Fruit fly (Drosophila melanogaster): ENCODE data around the gene Obp19c.

DNA sequence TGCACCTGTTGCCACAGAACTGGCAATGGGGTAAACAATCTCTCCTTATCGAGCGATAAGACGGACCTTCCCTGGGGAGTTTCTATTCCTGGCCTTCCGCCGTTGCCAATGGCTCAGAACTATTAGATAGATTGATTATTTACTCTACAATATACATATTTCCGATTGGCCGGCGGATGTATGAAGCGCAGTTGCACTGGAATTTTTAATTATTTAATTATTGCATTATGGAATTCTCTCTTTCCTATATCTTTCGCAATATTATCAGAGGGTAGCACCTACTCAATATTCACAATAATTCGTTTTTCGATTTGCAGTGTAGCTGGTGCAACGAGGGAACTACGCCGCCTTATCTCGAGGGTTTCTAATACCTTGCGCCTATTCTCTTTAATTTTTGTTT, 48.4 kb upstream of the Obp19c start, which contains the start of gene GstT3:
- TF ChIP-seq CTCF (optimal IDR thresholded peaks at IDR 0.05) (no peak), CG8478 (optimal IDR thresholded peaks at IDR 0.05) (no peak)

All from S2 (cell line).